Fruit fly (Drosophila melanogaster) Kc167 (cell line): ENCODE measurements around the gene Hou.

Experiments
- Myc ChIP-seq: fragments of >200 bp; optimal IDR thresholded peaks from 2 replicates; lab custom pipeline; 2017; ENCODE audit warnings: missing external identifiers
- Sin3A ChIP-seq: fragments of >200 bp; optimal IDR thresholded peaks from 2 replicates; lab custom pipeline; 2018; ENCODE audit warnings: missing external identifiers
- h ChIP-seq: fragments of >200 bp; optimal IDR thresholded peaks from 3 replicates; lab custom pipeline; 2018; ENCODE audit warnings: missing external identifiers
- insv ChIP-seq: fragments of >200 bp; optimal IDR thresholded peaks from 3 replicates; lab custom pipeline; 2018; ENCODE audit warnings: missing external identifiers
- psq ChIP-seq: fragments of >200 bp; optimal IDR thresholded peaks from 2 replicates; lab custom pipeline; 2017; ENCODE audit warnings: missing external identifiers
- ttk ChIP-seq: sonication (Bioruptor generic); optimal IDR thresholded peaks from 2 replicates; lab custom pipeline; 2017; ENCODE audit warnings: missing external identifiers

Hou gene

DNA sequence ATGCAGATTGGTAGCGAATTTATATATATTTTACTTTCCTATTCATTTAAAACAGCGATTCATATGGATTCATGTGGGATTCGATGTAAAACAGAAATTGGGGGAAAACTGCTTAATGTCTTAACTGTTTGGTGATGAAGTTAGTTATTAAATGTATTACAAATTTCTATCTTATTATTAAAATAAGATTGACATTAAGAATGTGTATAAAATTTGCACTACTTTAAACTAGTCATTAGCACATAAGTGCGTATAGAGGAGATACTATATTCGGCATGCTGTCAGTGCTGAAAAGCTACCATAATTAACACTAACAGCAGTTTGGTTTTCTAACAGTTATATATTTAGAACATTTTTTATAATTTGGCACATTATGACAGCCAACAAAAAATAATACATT lies 25.5 kb upstream of the Hou start:
- no peak for TF ChIP-seq h (lab: Kevin White, UChicago)
- TF ChIP-seq ttk (lab: Kevin White, UChicago) = no peak
- no peak for TF ChIP-seq psq (lab: Kevin White, UChicago)
- TF ChIP-seq Myc (lab: Kevin White, UChicago) = no peak
- TF ChIP-seq Sin3A = no peak
- TF ChIP-seq insv (lab: Kevin White, UChicago) = no peak

DNA sequence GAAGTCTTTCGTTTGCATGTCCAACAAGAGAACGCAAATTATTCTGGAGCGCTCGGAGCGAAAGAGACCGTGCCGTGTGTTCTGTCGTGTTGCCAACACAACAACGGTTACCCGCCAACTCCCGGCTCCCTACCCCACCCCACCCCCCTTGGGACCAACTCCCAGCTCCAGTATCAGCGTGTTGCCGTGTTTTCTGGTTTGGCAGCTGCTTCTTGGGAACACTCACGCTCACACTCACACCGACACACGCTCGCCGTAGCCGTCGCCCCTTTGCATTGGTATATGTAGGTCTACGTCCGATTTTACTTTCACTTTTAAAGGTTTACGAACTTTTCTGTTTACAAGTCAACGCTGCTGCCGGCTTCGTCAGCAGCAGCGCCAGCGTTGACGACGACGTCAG lies 25.0 kb upstream of the Hou start:
- TF ChIP-seq ttk (lab: Kevin White, UChicago) (no peak), Sin3A (no peak), Myc (lab: Kevin White, UChicago) (no peak), psq (lab: Kevin White, UChicago) (no peak), h (lab: Kevin White, UChicago) (no peak), insv (lab: Kevin White, UChicago) (no peak)

DNA sequence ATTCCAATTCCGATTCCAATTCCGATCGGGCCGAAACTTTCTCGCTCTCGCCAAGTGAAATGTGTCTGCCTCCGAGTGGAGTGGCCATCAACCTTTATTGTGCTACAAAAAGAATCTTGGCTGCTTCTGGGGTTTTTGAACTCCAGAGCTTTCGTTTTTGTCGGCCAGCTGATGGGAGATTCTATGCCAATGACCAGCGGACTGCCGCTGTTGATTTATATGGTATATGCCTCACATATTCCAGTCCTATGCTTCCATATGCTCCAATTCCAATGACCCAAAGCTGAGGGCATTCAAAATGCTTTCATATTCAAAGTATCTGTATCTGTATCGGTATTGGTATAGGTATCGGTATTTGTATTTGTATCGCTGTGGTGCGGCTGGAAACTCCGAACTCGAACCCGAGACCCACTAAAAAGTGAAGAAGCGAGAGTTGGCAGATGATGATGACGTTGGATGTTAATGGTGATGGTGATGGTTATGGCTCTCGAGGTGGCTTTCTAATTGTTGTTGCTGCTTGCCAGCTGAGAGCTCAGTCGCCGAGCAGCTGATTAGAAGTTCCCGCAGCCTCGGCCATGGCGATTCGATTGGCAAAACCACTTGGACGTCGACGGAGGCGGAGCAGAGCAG lies 22.8 kb upstream of the Hou start:
- TF ChIP-seq Sin3A = no peak
- TF ChIP-seq insv (lab: Kevin White, UChicago) = no peak
- no peak for TF ChIP-seq Myc (lab: Kevin White, UChicago)
- TF ChIP-seq ttk (lab: Kevin White, UChicago) = no peak
- TF ChIP-seq h (lab: Kevin White, UChicago) = no peak
- TF ChIP-seq psq (lab: Kevin White, UChicago) = no peak

DNA sequence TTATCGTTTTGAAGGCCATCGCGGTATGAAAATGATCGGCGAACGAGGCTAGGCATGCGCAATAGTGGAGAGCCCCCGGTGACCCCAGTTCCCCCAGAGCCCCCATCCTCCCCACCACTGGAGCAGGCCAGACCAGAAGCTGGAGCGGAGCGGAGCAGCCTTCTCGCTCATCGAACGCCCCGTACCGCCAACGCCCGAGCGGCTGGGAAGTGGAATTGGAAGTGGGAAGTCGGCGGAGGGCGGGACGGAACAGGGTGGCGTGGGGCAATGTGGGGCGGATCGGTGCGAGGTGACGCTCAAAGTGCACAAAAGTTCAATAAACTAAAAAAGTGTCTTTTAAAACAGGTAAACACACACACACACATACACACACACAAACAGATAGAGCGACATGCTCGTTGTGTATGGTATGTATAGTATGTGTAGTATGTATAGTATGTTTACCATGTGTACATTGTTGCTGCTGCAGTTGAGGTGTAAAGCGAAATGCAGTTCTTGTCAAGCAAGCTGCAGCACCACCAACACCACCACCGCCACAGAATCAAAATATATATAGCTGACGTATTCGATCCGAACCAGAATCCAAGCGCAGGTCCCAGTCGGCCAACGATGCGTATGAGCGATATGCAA lies 21.4 kb upstream of the Hou start:
- TF ChIP-seq ttk (lab: Kevin White, UChicago) (no peak), insv (lab: Kevin White, UChicago) (no peak), h (lab: Kevin White, UChicago) (no peak), Sin3A (no peak), psq (lab: Kevin White, UChicago) (no peak), Myc (lab: Kevin White, UChicago) (no peak)

DNA sequence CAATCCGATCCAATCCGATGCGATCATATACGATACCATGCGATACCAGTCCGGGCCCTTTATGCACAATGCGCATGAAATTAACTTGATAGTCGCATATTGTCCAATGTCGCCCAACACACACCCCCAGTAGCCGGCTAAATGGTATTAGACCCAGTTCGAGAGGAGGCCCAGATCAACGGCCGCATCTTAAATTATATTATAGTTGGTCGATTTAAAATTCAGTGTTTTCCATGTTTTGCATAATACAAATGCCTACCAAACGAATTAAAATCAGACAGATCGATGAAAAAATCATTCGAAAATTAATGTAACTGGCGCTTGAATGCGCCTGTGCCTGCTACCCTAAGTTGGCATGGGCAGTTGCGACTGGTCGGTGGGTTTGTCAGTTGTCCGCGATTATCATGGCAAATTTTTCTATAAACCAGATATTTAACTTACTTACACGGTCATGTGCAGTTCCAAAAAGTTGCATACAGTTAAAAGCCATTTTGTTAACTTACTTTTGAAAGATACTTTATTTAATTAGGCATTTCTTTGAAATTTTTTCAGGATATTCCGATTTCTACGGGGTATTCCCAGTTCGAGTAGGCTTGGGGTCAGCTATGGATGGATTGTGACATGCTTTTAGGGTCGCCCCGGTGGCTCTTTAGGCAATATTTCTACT lies 19.7 kb upstream of the Hou start:
- no peak for TF ChIP-seq insv (lab: Kevin White, UChicago)
- TF ChIP-seq psq (lab: Kevin White, UChicago) = no peak
- no peak for TF ChIP-seq Myc (lab: Kevin White, UChicago)
- TF ChIP-seq ttk (lab: Kevin White, UChicago) = no peak
- TF ChIP-seq h (lab: Kevin White, UChicago) = no peak
- TF ChIP-seq Sin3A = no peak

DNA sequence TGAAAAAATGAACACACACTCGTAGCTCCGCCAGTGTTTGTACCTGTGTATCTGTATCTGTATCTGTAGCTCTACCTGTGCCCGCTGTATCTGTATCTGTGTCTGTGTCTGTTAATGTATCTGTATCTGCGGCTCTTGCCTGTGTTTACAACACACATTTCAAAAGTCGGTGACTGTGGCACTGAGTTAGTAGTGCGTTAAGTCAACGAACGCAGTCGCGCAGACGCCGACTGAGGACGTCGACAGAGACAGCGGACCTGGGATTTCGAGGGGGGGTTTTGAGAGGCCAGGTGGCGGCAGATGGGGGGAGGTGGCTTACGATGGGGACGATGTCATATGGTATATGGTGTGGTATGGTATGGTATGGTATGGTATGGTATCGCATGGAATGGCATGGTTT lies 18.0 kb upstream of the Hou start:
- TF ChIP-seq Myc (lab: Kevin White, UChicago) = no peak
- TF ChIP-seq insv (lab: Kevin White, UChicago) = no peak
- TF ChIP-seq Sin3A = no peak

DNA sequence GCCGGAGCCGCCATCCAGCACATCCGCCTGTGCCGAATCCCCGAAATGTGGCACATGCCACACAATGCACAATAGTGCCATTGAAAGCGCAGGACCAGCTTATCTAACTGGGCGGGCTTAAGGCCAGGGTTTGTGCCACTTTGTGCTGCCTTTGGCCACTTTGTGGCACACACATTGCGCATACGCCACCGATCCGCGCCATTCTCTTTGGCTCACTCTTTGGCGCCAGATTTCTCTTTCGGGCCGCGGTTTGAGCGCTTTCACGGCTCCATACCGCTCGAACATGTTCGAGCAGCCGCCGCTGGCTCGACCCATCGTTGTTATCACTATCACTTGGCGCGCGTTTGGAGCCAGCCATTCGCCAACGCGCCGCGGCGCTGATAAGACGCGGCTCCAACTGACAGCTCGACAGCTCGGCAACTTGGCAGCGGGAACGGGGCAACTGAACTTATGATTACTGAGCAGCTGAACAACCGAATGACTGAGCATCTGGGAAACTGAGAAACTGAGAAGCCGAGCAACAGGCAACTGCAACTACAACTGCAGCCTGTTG lies 15.5 kb upstream of the Hou start:
- TF ChIP-seq h (lab: Kevin White, UChicago) = no peak
- TF ChIP-seq Sin3A = no peak
- no peak for TF ChIP-seq Myc (lab: Kevin White, UChicago)
- TF ChIP-seq psq (lab: Kevin White, UChicago) = no peak
- TF ChIP-seq ttk (lab: Kevin White, UChicago) = no peak
- TF ChIP-seq insv (lab: Kevin White, UChicago) = no peak

DNA sequence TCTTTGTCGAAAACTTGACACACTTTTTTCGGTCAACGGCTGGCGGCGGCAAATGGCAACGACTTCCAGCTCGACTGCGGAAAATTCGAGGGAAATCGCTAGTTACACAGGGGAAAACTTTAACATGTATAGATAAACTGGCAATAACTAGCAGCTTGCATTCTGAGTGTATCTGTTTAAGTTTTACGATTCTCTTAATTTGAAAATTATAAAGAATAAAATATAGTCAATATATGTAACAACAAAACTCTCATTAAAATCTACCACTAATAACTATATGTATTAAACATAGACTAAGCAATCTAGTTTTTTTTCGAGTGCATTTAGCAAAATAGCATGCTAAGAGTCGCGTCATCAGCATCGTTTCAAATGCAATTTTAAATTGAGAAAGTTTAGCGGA lies 13.1 kb upstream of the Hou start:
- TF ChIP-seq insv (lab: Kevin White, UChicago) (no peak), ttk (lab: Kevin White, UChicago) (no peak), h (lab: Kevin White, UChicago) (no peak), Sin3A (no peak), Myc (lab: Kevin White, UChicago) (no peak), psq (lab: Kevin White, UChicago) (no peak)

DNA sequence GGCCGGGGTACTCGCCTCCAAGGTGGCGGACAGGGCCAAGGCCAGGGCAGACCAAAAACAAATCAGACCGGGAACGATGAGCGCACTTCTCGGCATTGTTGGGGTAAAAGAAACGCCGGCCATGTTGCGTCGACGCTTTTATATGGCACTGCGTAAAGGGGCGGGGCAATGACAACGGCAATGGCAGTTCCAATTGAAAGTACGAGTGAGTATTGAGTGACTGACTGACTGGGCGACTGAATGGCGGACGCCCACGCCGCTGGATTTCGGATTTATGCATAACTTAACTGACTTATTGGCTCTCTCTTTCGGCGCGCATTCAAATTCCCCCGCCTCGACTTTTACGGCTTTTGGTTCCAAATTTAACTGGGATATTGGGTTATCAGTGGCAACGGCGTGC lies 11.8 kb upstream of the Hou start, which contains the start of gene CG6696:
Gene CG6696 (minus strand): TSS at position 101 of the 400 bp plus-strand sequence.
- no peak for TF ChIP-seq ttk (lab: Kevin White, UChicago)

DNA sequence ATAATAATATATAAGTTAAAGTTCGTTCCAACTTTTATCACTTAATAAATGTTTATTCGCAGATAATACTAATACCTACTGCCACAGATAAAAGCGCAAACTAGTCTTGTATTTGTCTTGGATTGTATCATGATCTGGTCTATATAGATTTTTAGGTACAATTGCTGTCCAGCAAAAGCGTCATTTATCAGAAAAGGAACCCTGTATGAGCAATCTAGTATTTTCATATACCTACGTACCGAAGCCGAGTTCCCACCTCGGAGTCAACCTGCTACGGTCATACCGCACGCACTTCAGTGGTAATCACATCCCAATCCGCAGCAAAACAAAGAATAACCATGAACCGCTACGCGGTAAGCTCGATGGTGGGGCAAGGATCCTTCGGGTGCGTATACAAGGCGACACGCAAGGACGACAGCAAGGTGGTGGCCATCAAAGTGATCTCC lies 7.3 kb upstream of the Hou start, which contains the start of gene fu:
Gene fu (plus strand): TSS at position 254 of the 446 bp plus-strand sequence.
- TF ChIP-seq h (lab: Kevin White, UChicago) = no peak
- TF ChIP-seq Sin3A = no peak
- TF ChIP-seq Myc (lab: Kevin White, UChicago) = no peak
- TF ChIP-seq insv (lab: Kevin White, UChicago) = no peak

DNA sequence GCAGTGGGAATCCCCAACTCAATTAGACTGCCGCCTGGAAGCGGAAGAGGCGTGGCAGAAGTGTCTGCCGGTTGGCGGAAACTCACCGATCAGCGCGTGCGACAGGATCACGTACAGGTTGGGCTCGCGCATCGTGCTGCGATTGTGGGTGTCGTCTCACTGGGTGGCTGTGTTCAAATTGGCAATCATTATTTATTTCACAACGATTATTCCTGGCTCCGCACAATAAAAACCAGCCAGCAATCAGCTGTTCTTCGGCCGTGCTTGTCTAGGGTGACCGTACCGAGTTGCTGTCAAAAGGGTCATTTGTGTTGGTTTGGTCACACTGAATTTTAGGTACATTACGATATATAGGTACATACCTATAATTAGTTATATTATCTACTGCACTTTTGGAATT lies 6.8 kb upstream of the Hou start, which contains the start of gene CG6659:
Gene CG6659 (minus strand): TSS at position 275 of the 400 bp plus-strand sequence.
- TF ChIP-seq Sin3A (no peak), Myc (lab: Kevin White, UChicago) (no peak), h (lab: Kevin White, UChicago) (no peak), insv (lab: Kevin White, UChicago) (no peak), ttk (lab: Kevin White, UChicago) (no peak), psq (lab: Kevin White, UChicago) (no peak)

DNA sequence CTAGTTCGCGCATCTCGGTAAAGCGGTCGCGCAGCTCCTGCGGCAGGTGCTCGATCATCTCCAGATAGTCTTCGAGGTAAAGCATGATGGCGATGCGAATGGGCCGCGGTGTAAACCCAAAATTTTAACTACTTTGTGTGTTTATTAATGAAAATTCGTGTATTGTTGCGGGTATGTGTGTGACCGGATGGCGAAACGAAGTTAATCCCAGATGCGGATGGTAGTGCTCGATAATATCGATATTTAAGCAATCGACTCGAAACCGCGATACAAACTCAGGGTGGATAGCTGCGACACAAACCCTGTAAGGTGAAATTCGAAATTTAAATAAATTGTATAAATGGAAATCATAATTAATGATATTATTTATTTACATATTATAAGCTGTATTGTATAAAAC lies 2.6 kb upstream of the Hou start, which contains the start of gene Ing3:
Gene Ing3 (minus strand): TSS at position 213 of the 400 bp plus-strand sequence.
- TF ChIP-seq h (lab: Kevin White, UChicago) = no peak
- no peak for TF ChIP-seq Sin3A
- TF ChIP-seq ttk (lab: Kevin White, UChicago) = no peak
- TF ChIP-seq insv (lab: Kevin White, UChicago) = no peak
- no peak for TF ChIP-seq Myc (lab: Kevin White, UChicago)
- TF ChIP-seq psq (lab: Kevin White, UChicago) = no peak
